Worm (Caenorhabditis elegans): ENCODE measurements around the gene T13F3.4.

- no peak for TF ChIP-seq elt-1 (tag; optimal IDR thresholded peaks at IDR 0.05)
- TF ChIP-seq ceh-9 (tag; optimal IDR thresholded peaks at IDR 0.05): no peak
- TF ChIP-seq nhr-11 (tag; optimal IDR thresholded peaks at IDR 0.05): no peak
- TF ChIP-seq egl-27 (tag; optimal IDR thresholded peaks at IDR 0.05): no peak
- TF ChIP-seq nhr-28 (tag; optimal IDR thresholded peaks at IDR 0.05): no peak
- TF ChIP-seq egl-5 (tag; optimal IDR thresholded peaks at IDR 0.05): no peak
- TF ChIP-seq ZK546.5 (tag; optimal IDR thresholded peaks at IDR 0.05): no peak
- TF ChIP-seq lsy-12 (tag; optimal IDR thresholded peaks at IDR 0.05): no peak
- no peak for TF ChIP-seq unc-62 (GFP tag; optimal IDR thresholded peaks at IDR 0.05)
- no peak for TF ChIP-seq ceh-82 (tag; optimal IDR thresholded peaks at IDR 0.05)
Measured at ce11 chrV:16309523-16309922, 43.1 kb upstream of the T13F3.4 start, which contains the start of gene oac-7.

All from whole organism, L3 larva.